Worm (Caenorhabditis elegans) whole organism, L3 larva: ENCODE data around the gene T02H6.10.

Source experiments
- ama-1 ChIP-seq: fragments of 150-350 bp; optimal IDR thresholded peaks from 2 replicates; lab custom pipeline; 2018
- skn-1 ChIP-seq: fragments of 150-350 bp; optimal IDR thresholded peaks from 2 replicates; lab custom pipeline; 2014; ENCODE audit warnings: missing biosample characterization, missing genetic modification characterization
- snpc-4 ChIP-seq: fragments of 150-350 bp; optimal IDR thresholded peaks from 2 replicates; lab custom pipeline; 2014; ENCODE audit warnings: missing biosample characterization, missing genetic modification characterization
- ztf-11 ChIP-seq: fragments of 150-350 bp; optimal IDR thresholded peaks from 2 replicates; lab custom pipeline; 2014; ENCODE audit warnings: missing biosample characterization, missing genetic modification characterization

- TF ChIP-seq snpc-4 (tag; lab: Kevin White, UChicago) (no peak), ztf-11 (tag; lab: Kevin White, UChicago) (no peak), skn-1 (tag; lab: Kevin White, UChicago) (no peak), ama-1 (lab: Kevin White, UChicago) (no peak)
These were observed 1.8 kb upstream of the T02H6.10 start, which contains the start of gene T02H6.7 for ce11 chrII:682326-682725.
